Fruit fly (Drosophila melanogaster) whole organism, embryonic: ENCODE data around the gene CG7367.

ENCODE experiments used
- Abd-B ChIP-seq: fragments of 200-800 bp; sonication (Bioruptor generic); optimal IDR thresholded peaks from 2 replicates; lab custom pipeline; 2018; ENCODE audit warnings: missing biosample characterization, mild to moderate bottlenecking, missing genetic modification characterization, moderate library complexity
- Awh ChIP-seq: fragments of 200-800 bp; sonication (Bioruptor generic); IDR thresholded peaks from 2 replicates; pipeline ENCODE4, ENCODE4 v1.3.6; 2022; ENCODE audit warnings: missing biosample characterization, missing genetic modification characterization
- B-H1 ChIP-seq: fragments of 200-800 bp; sonication (Bioruptor generic); IDR thresholded peaks from 3 replicates; pipeline ENCODE4 v1.3.6; 2022; ENCODE audit warnings: missing biosample characterization, missing genetic modification characterization
- B-H2 ChIP-seq: fragments of 200-800 bp; sonication (Bioruptor generic); optimal IDR thresholded peaks from 2 replicates; lab custom pipeline; 2018; ENCODE audit warnings: missing biosample characterization, mild to moderate bottlenecking, missing genetic modification characterization
- Bteb2 ChIP-seq: fragments of 200-800 bp; sonication (Bioruptor generic); optimal IDR thresholded peaks from 2 replicates; lab custom pipeline; 2016; ENCODE audit warnings: missing biosample characterization, missing genetic modification characterization
- CG10321 ChIP-seq: fragments of 200-800 bp; sonication (Bioruptor generic); IDR thresholded peaks from 2 replicates; pipeline ENCODE4 v1.3.6; 2022; ENCODE audit warnings: missing biosample characterization, missing genetic modification characterization
- CG10462 ChIP-seq: fragments of 200-800 bp; sonication (Bioruptor generic); optimal IDR thresholded peaks from 2 replicates; lab custom pipeline; 2016; ENCODE audit warnings: missing biosample characterization, missing genetic modification characterization
- CG1233 ChIP-seq: fragments of 200-800 bp; sonication (Bioruptor generic); optimal IDR thresholded peaks from 4 replicates; lab custom pipeline; 2018; ENCODE audit warnings: missing biosample characterization, mild to moderate bottlenecking, missing genetic modification characterization
- CG14441 ChIP-seq: fragments of 200-800 bp; sonication (Bioruptor generic); IDR thresholded peaks from 2 replicates; pipeline ENCODE4 v1.3.6; 2022; ENCODE audit warnings: missing biosample characterization, missing genetic modification characterization
- CG16863 ChIP-seq: fragments of 200-800 bp; sonication (Bioruptor generic); optimal IDR thresholded peaks from 3 replicates; lab custom pipeline; 2016; ENCODE audit warnings: missing biosample characterization, missing genetic modification characterization
- CG30431 ChIP-seq: fragments of 200-800 bp; sonication (Bioruptor generic); optimal IDR thresholded peaks from 2 replicates; lab custom pipeline; 2017; ENCODE audit warnings: missing biosample characterization, missing genetic modification characterization
- CG31224 ChIP-seq: fragments of 200-800 bp; sonication (Bioruptor generic); IDR thresholded peaks from 2 replicates; pipeline ENCODE4 v1.3.6; 2022; ENCODE audit warnings: missing biosample characterization, missing genetic modification characterization
- CG32772 ChIP-seq: fragments of 200-800 bp; sonication (Bioruptor generic); IDR thresholded peaks from 2 replicates; pipeline ENCODE4 v1.3.6; 2022; ENCODE audit warnings: missing biosample characterization, missing genetic modification characterization
- CG34376 ChIP-seq: fragments of 200-800 bp; sonication (Bioruptor generic); optimal IDR thresholded peaks from 2 replicates; lab custom pipeline; 2018; ENCODE audit warnings: missing biosample characterization, mild to moderate bottlenecking, missing genetic modification characterization
- CG4282 ChIP-seq: fragments of 200-800 bp; sonication (Bioruptor generic); optimal IDR thresholded peaks from 2 replicates; lab custom pipeline; 2016; ENCODE audit warnings: missing biosample characterization, missing genetic modification characterization
- CG4404 ChIP-seq: fragments of 200-800 bp; sonication (Bioruptor generic); IDR thresholded peaks from 2 replicates; pipeline ENCODE4 v1.3.6; 2022; ENCODE audit warnings: missing biosample characterization, missing genetic modification characterization
- CG6791 ChIP-seq: fragments of 200-800 bp; sonication (Bioruptor generic); IDR thresholded peaks from 3 replicates; pipeline ENCODE4 v1.3.6; 2022; ENCODE audit warnings: missing biosample characterization, missing genetic modification characterization; ENCODE audit not compliant: partially characterized antibody
- CG9797 ChIP-seq: fragments of 200-800 bp; sonication (Bioruptor generic); optimal IDR thresholded peaks from 3 replicates; lab custom pipeline; 2018; ENCODE audit warnings: missing biosample characterization, mild to moderate bottlenecking, missing genetic modification characterization
- CG9817 ChIP-seq: fragments of 200-800 bp; sonication (Bioruptor generic); optimal IDR thresholded peaks from 2 replicates; lab custom pipeline; 2018; ENCODE audit warnings: missing biosample characterization, mild to moderate bottlenecking, missing genetic modification characterization, moderate library complexity
- CG9932 ChIP-seq: fragments of 200-800 bp; sonication (Bioruptor generic); IDR thresholded peaks from 2 replicates; pipeline ENCODE4 v1.3.6; 2022; ENCODE audit warnings: missing biosample characterization, missing genetic modification characterization
- CHES-1-like ChIP-seq: fragments of 200-800 bp; sonication (Bioruptor generic); optimal IDR thresholded peaks from 2 replicates; lab custom pipeline; 2016; ENCODE audit warnings: missing biosample characterization, missing genetic modification characterization
- D ChIP-seq, 2 experiments: fragments of 200-800 bp in 1 of 2; fragments of >200 bp in 1 of 2; sonication (Bioruptor generic) in 1 of 2; optimal IDR thresholded peaks; 2 replicates in 1 of 2; 3 replicates in 1 of 2; lab custom pipeline; 2017; ENCODE audit warnings: mild to moderate bottlenecking in 1 of 2, missing biosample characterization in 1 of 2, missing genetic modification characterization in 1 of 2, missing genetic modification reagents in 1 of 2
- Dll ChIP-seq: fragments of 200-800 bp; sonication (Bioruptor generic); IDR thresholded peaks from 4 replicates; pipeline ENCODE4 v1.3.6; 2022; ENCODE audit warnings: missing biosample characterization, missing genetic modification characterization; ENCODE audit not compliant: partially characterized antibody
- Dp ChIP-seq: fragments of 200-800 bp; sonication (Bioruptor generic); optimal IDR thresholded peaks from 2 replicates; lab custom pipeline; 2018; ENCODE audit warnings: missing biosample characterization, mild to moderate bottlenecking, missing genetic modification characterization, moderate library complexity
- Ets97D ChIP-seq: fragments of 200-800 bp; sonication (Bioruptor generic); optimal IDR thresholded peaks from 3 replicates; lab custom pipeline; 2016; ENCODE audit warnings: missing biosample characterization, missing genetic modification characterization
- Fer1 ChIP-seq: fragments of 200-800 bp; sonication (Bioruptor generic); optimal IDR thresholded peaks from 2 replicates; lab custom pipeline; 2017; ENCODE audit warnings: missing biosample characterization, mild to moderate bottlenecking, missing genetic modification characterization
- Hr51 ChIP-seq, 2 experiments: fragments of 200-800 bp; sonication (Bioruptor generic); optimal IDR thresholded peaks; 2 replicates in 1 of 2; 3 replicates in 1 of 2; lab custom pipeline; 2016 to 2018; ENCODE audit warnings: missing biosample characterization in 2 of 2, missing genetic modification characterization in 2 of 2, mild to moderate bottlenecking in 1 of 2, moderate library complexity in 1 of 2
- Lhr ChIP-seq: fragments of 200-800 bp; sonication (Bioruptor generic); optimal IDR thresholded peaks from 3 replicates; lab custom pipeline; 2017; ENCODE audit warnings: mild to moderate bottlenecking, missing biosample characterization, missing genetic modification reagents, missing genetic modification characterization
- Mad ChIP-seq: fragments of 200-800 bp; sonication (Bioruptor generic); optimal IDR thresholded peaks from 2 replicates; lab custom pipeline; 2016; ENCODE audit warnings: missing biosample characterization, missing genetic modification characterization
- Nf-YA ChIP-seq: fragments of 200-800 bp; sonication (Bioruptor generic); IDR thresholded peaks from 2 replicates; pipeline ENCODE4 v1.3.6; 2022; ENCODE audit warnings: missing biosample characterization, missing genetic modification characterization
- Ptx1 ChIP-seq: fragments of 200-800 bp; sonication (Bioruptor generic); IDR thresholded peaks from 2 replicates; pipeline ENCODE4 v1.3.6; 2022; ENCODE audit warnings: missing biosample characterization, missing genetic modification characterization
- Rfx ChIP-seq: fragments of 200-800 bp; sonication (Bioruptor generic); IDR thresholded peaks from 2 replicates; pipeline ENCODE4 v1.3.6; 2022; ENCODE audit warnings: missing biosample characterization, missing genetic modification characterization
- Sin3A ChIP-seq: fragments of >200 bp; optimal IDR thresholded peaks from 2 replicates; lab custom pipeline; 2018
- abd-A ChIP-seq: fragments of 200-800 bp; sonication (Bioruptor generic); optimal IDR thresholded peaks from 3 replicates; lab custom pipeline; 2019; ENCODE audit warnings: missing biosample characterization, mild to moderate bottlenecking, missing genetic modification characterization, moderate library complexity
- bab2 ChIP-seq: fragments of 200-800 bp; sonication (Bioruptor generic); optimal IDR thresholded peaks from 2 replicates; lab custom pipeline; 2016; ENCODE audit warnings: missing biosample characterization, missing genetic modification characterization
- chif ChIP-seq, 2 experiments: fragments of 200-800 bp; sonication (Bioruptor generic); optimal IDR thresholded peaks; 3 replicates each; lab custom pipeline; 2016; ENCODE audit warnings: missing biosample characterization in 2 of 2, missing genetic modification characterization in 2 of 2
- kni ChIP-seq: fragments of 200-800 bp; sonication (Bioruptor generic); optimal IDR thresholded peaks from 3 replicates; lab custom pipeline; 2017; ENCODE audit warnings: mild to moderate bottlenecking, missing biosample characterization, missing genetic modification reagents, missing genetic modification characterization
- lola ChIP-seq, 3 experiments: fragments of >200 bp in 2 of 3; fragments of 200-800 bp in 1 of 3; sonication (Bioruptor generic) in 1 of 3; optimal IDR thresholded peaks; 2 replicates each; lab custom pipeline; 2017 to 2019; ENCODE audit warnings: missing biosample characterization in 3 of 3, missing genetic modification characterization in 3 of 3, mild to moderate bottlenecking in 1 of 3, moderate library complexity in 1 of 3
- nom ChIP-seq: fragments of 200-800 bp; sonication (Bioruptor generic); optimal IDR thresholded peaks from 2 replicates; lab custom pipeline; 2017; ENCODE audit warnings: missing biosample characterization, missing genetic modification characterization, mild to moderate bottlenecking, moderate library complexity, missing genetic modification reagents
- oc ChIP-seq: fragments of 200-800 bp; sonication (Bioruptor generic); optimal IDR thresholded peaks from 2 replicates; lab custom pipeline; 2018; ENCODE audit warnings: missing biosample characterization, mild to moderate bottlenecking, missing genetic modification characterization, moderate library complexity
- pb ChIP-seq: fragments of 200-800 bp; sonication (Bioruptor generic); optimal IDR thresholded peaks from 3 replicates; lab custom pipeline; 2016; ENCODE audit warnings: missing biosample characterization, missing genetic modification characterization
- phol ChIP-seq: fragments of 200-800 bp; sonication (Bioruptor generic); optimal IDR thresholded peaks from 3 replicates; lab custom pipeline; 2018; ENCODE audit warnings: missing biosample characterization, mild to moderate bottlenecking, missing genetic modification characterization, moderate library complexity
- pita ChIP-seq: fragments of 200-800 bp; sonication (Bioruptor generic); optimal IDR thresholded peaks from 2 replicates; lab custom pipeline; 2017; ENCODE audit warnings: missing biosample characterization, mild to moderate bottlenecking, missing genetic modification characterization
- pzg ChIP-seq: fragments of 200-800 bp; sonication (Bioruptor generic); optimal IDR thresholded peaks from 3 replicates; lab custom pipeline; 2018; ENCODE audit warnings: missing biosample characterization, mild to moderate bottlenecking, missing genetic modification characterization, moderate library complexity
- sc ChIP-seq, 3 experiments: fragments of >200 bp in 2 of 3; fragments of 200-800 bp in 1 of 3; sonication (Bioruptor generic) in 1 of 3; optimal IDR thresholded peaks; 2 replicates in 2 of 3; 3 replicates in 1 of 3; lab custom pipeline; 2017; ENCODE audit warnings: mild to moderate bottlenecking in 1 of 3, missing biosample characterization in 1 of 3, missing genetic modification characterization in 1 of 3, missing genetic modification reagents in 1 of 3
- slp2 ChIP-seq: fragments of 200-800 bp; sonication (Bioruptor generic); optimal IDR thresholded peaks from 2 replicates; lab custom pipeline; 2016; ENCODE audit warnings: missing biosample characterization, missing genetic modification characterization
- sob ChIP-seq: fragments of 200-800 bp; sonication (Bioruptor generic); IDR thresholded peaks from 2 replicates; pipeline ENCODE4 v1.3.6; 2022; ENCODE audit warnings: missing biosample characterization, missing genetic modification characterization
- ssp ChIP-seq: fragments of 200-800 bp; sonication (Bioruptor generic); IDR thresholded peaks from 2 replicates; pipeline ENCODE4 v1.3.6; 2022; ENCODE audit warnings: missing biosample characterization, missing genetic modification characterization
- stwl ChIP-seq: fragments of 200-800 bp; sonication (Bioruptor generic); optimal IDR thresholded peaks from 3 replicates; lab custom pipeline; 2018; ENCODE audit warnings: missing biosample characterization, mild to moderate bottlenecking, missing genetic modification characterization, moderate library complexity
- unc-4 ChIP-seq: fragments of 200-800 bp; sonication (Bioruptor generic); IDR thresholded peaks from 2 replicates; pipeline ENCODE4 v1.3.6; 2022; ENCODE audit warnings: missing biosample characterization, missing genetic modification characterization; ENCODE audit not compliant: partially characterized antibody

The CG7367 gene

dm6 chr2L:7998655-7999054 is 40.9 kb downstream of the CG7367 start, which contains the start of gene Sirup (continued):
- peak; percentile 68 for TF ChIP-seq sob
- no peak for TF ChIP-seq B-H2 (GFP tag; lab: Kevin White, UChicago)
- TF ChIP-seq Nf-YA (GFP tag; lab: Robert Waterston, UW) = no peak
- no peak for TF ChIP-seq CG32772 (GFP tag; lab: Robert Waterston, UW)
- peak; percentile 58 for TF ChIP-seq nom (GFP tag; lab: Kevin White, UChicago)
- no peak for TF ChIP-seq CG10462 (GFP tag; lab: Kevin White, UChicago)
- no peak for TF ChIP-seq Awh
- no peak for TF ChIP-seq bab2 (GFP tag; lab: Kevin White, UChicago)
- no peak for TF ChIP-seq CG4282 (GFP tag; lab: Kevin White, UChicago)
- TF ChIP-seq CG6791 (GFP tag; lab: Robert Waterston, UW) = peak; percentile 63; the same call in 2 of the 3 replicates
- peak; percentile 49 for TF ChIP-seq phol
- peak; percentile 80 for TF ChIP-seq pita (GFP tag; lab: Kevin White, UChicago)
- TF ChIP-seq Mad (GFP tag; lab: Kevin White, UChicago) = no peak
- TF ChIP-seq B-H1 = no peak
- TF ChIP-seq Fer1 (GFP tag; lab: Kevin White, UChicago) = peak; percentile 9
- TF ChIP-seq Ets97D (GFP tag; lab: Kevin White, UChicago) = peak; percentile 76
- no peak for TF ChIP-seq lola (GFP tag; optimal IDR thresholded peaks at IDR 0.05; lab: Kevin White, UChicago)
- no peak for TF ChIP-seq oc (tag; lab: Kevin White, UChicago)
- peak; percentile 7 for TF ChIP-seq CHES-1-like
- peak; percentile 55 for TF ChIP-seq Sin3A
- TF ChIP-seq pzg (GFP tag; lab: Kevin White, UChicago) = peak; percentile 92
- peak; percentile 63 for TF ChIP-seq stwl
- no peak for TF ChIP-seq CG16863 (GFP tag; lab: Kevin White, UChicago)
- TF ChIP-seq CG1233 (GFP tag; lab: Kevin White, UChicago) = no peak
- no peak for TF ChIP-seq pb (GFP tag; lab: Kevin White, UChicago)
- TF ChIP-seq unc-4 = peak; percentile 39
- peak; percentile 81 for TF ChIP-seq Dp (GFP tag; lab: Kevin White, UChicago)
- no peak for TF ChIP-seq CG34376 (GFP tag; lab: Kevin White, UChicago)
- TF ChIP-seq CG30431 (GFP tag; lab: Kevin White, UChicago) = no peak
- TF ChIP-seq Hr51 (GFP tag; optimal IDR thresholded peaks at IDR 0.05; lab: Kevin White, UChicago) = no peak
- no peak for TF ChIP-seq CG4404 (GFP tag; lab: Robert Waterston, UW)
- TF ChIP-seq CG31224 (GFP tag; lab: Robert Waterston, UW) = no peak
- peak; percentile 63 for TF ChIP-seq Rfx
- no peak for TF ChIP-seq Ptx1 (GFP tag; lab: Robert Waterston, UW)
- TF ChIP-seq Lhr = peak; percentile 79
- TF ChIP-seq CG9797 (GFP tag; lab: Kevin White, UChicago) = peak; percentile 50
- no peak for TF ChIP-seq slp2 (GFP tag; lab: Kevin White, UChicago)
- TF ChIP-seq Abd-B (GFP tag; lab: Kevin White, UChicago) = peak; percentile 85
- TF ChIP-seq kni = no peak
- TF ChIP-seq Bteb2 (GFP tag; lab: Kevin White, UChicago) = no peak
- no peak for TF ChIP-seq sc (optimal IDR thresholded peaks at IDR 0.05; lab: Kevin White, UChicago)
- TF ChIP-seq sc (GFP tag; optimal IDR thresholded peaks at IDR 0.05; lab: Kevin White, UChicago) = no peak
- peak; percentile 38 for TF ChIP-seq CG9932
- TF ChIP-seq CG14441 (GFP tag; lab: Robert Waterston, UW) = 0 out of 2 replicates have a peak, but pooled peaks have one; percentile 9
- peak; percentile 19; the same call in 1 of the 2 replicates for TF ChIP-seq ssp (GFP tag; lab: Robert Waterston, UW)
- no peak for TF ChIP-seq D (optimal IDR thresholded peaks at IDR 0.05; lab: Kevin White, UChicago)
- no peak for TF ChIP-seq D (GFP tag; optimal IDR thresholded peaks at IDR 0.05; lab: Kevin White, UChicago)
- no peak for TF ChIP-seq chif (GFP tag; optimal IDR thresholded peaks at IDR 0.05; lab: Kevin White, UChicago)
- TF ChIP-seq CG10321 = no peak
- TF ChIP-seq CG9817 (tag; lab: Kevin White, UChicago) = no peak
- TF ChIP-seq abd-A (tag; lab: Kevin White, UChicago) = peak; percentile 77
- TF ChIP-seq Dll = peak; percentile 19; the same call in 1 of the 4 replicates
